Fruit fly (Drosophila melanogaster): Measurements from ENCODE around the gene CG14618.

The CG14618 gene

DNA sequence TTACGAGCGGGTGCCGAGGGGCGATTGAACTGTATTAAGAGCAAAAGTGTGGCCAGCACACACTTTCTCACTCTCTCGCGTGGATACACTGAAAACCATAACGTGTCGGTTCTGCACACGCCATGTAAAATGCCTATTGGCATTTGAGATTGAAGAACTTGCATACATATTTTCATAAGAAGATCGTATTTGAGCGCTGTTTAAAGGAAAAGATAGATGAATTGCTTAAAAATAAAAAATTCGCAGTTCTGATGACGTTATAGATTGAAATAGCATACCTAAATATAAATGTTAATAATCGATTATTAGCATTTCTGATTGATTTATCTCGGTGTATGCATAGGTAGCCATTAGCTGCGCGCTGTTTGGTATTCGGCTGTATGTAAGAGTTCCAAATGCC, 35.6 kb downstream of the CG14618 start (continued):
- TF ChIP-seq Sox14 (GFP tag; optimal IDR thresholded peaks at IDR 0.05) (no peak), CG34406 (GFP tag; optimal IDR thresholded peaks at IDR 0.05) (no peak), Met (GFP tag; optimal IDR thresholded peaks at IDR 0.05) (peak; percentile 2), CG11902 (GFP tag; optimal IDR thresholded peaks at IDR 0.05) (no peak), spab (GFP tag; optimal IDR thresholded peaks at IDR 0.05) (no peak), CG11762 (GFP tag; optimal IDR thresholded peaks at IDR 0.05; ENCODE audit: insufficient read depth) (peak; percentile 2), CG9139 (GFP tag; optimal IDR thresholded peaks at IDR 0.05) (no peak), Hr38 (GFP tag; optimal IDR thresholded peaks at IDR 0.05) (no peak), fkh (GFP tag; optimal IDR thresholded peaks at IDR 0.05) (no peak), CG8319 (GFP tag; optimal IDR thresholded peaks at IDR 0.05) (no peak), pdm3 (GFP tag; optimal IDR thresholded peaks at IDR 0.05) (peak; percentile 19), CG32006 (GFP tag; optimal IDR thresholded peaks at IDR 0.05) (peak; percentile 79), Ets96B (tag; optimal IDR thresholded peaks at IDR 0.05) (no peak), CG31627 (GFP tag; optimal IDR thresholded peaks at IDR 0.05) (no peak), fd85E (GFP tag; optimal IDR thresholded peaks at IDR 0.05) (no peak), vri (GFP tag; optimal IDR thresholded peaks at IDR 0.05) (no peak), CG6792 (GFP tag; optimal IDR thresholded peaks at IDR 0.05) (no peak), Eip75B (GFP tag; optimal IDR thresholded peaks at IDR 0.05) (no peak), svp (GFP tag) (peak; percentile 17), Eip93F (GFP tag; optimal IDR thresholded peaks at IDR 0.05) (no peak), Blimp-1 (GFP tag; optimal IDR thresholded peaks at IDR 0.05) (no peak), esn (GFP tag; optimal IDR thresholded peaks at IDR 0.05) (no peak), Lpt (GFP tag; optimal IDR thresholded peaks at IDR 0.05) (peak; percentile 50), CG6808 (GFP tag; optimal IDR thresholded peaks at IDR 0.05) (no peak), CG8119 (GFP tag; IDR thresholded peaks at IDR 0.05) (peak; percentile 69; the same call in 2 of the 3 replicates), topi (GFP tag; optimal IDR thresholded peaks at IDR 0.05) (no peak), Gug (GFP tag; IDR thresholded peaks at IDR 0.05) (0 out of 2 replicates have a peak, but pooled peaks have one; percentile 16), Hr4 (GFP tag; optimal IDR thresholded peaks at IDR 0.05) (peak; percentile 69), dac (GFP tag; optimal IDR thresholded peaks at IDR 0.05) (peak; percentile 20), Ets21C (GFP tag; optimal IDR thresholded peaks at IDR 0.05) (no peak), CG3919 (GFP tag; optimal IDR thresholded peaks at IDR 0.05) (no peak), salr (GFP tag; optimal IDR thresholded peaks at IDR 0.05) (no peak), CG6854 (GFP tag; optimal IDR thresholded peaks at IDR 0.05) (no peak), CG11294 (GFP tag; IDR thresholded peaks at IDR 0.05) (no peak), Eip78C (GFP tag) (peak; percentile 56), CG7368 (GFP tag; optimal IDR thresholded peaks at IDR 0.05) (no peak), acj6 (GFP tag; optimal IDR thresholded peaks at IDR 0.05) (no peak)

DNA sequence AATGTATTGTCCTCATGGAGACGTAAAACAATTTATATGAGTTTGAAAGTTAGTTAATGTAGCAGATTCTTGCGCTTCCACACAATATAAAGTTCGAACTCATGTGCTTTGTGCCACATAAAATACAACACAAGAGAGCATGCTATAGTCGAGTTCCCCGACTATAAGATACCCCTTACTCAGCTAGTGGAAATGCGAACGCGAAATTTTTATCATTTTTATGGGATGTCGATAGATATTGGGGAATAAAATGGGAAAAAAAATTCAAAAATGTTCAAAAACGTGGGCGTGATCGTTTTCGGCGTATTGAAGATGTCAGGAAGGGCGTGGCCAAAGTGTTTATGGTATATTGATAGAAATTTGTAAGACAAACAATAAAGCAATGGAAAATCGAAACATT, 37.3 kb downstream of the CG14618 start:
- TF ChIP-seq CG1621 (tag; optimal IDR thresholded peaks at IDR 0.05) = no peak
- TF ChIP-seq acj6 (GFP tag; optimal IDR thresholded peaks at IDR 0.05) = no peak
- TF ChIP-seq ss (GFP tag; optimal IDR thresholded peaks at IDR 0.05) = no peak
- no peak for TF ChIP-seq CG10631 (GFP tag; optimal IDR thresholded peaks at IDR 0.05)
- TF ChIP-seq CG6808 (GFP tag; optimal IDR thresholded peaks at IDR 0.05) = no peak
- TF ChIP-seq pdm3 (GFP tag; optimal IDR thresholded peaks at IDR 0.05) = no peak
- no peak for TF ChIP-seq Hr38 (GFP tag; optimal IDR thresholded peaks at IDR 0.05)

DNA sequence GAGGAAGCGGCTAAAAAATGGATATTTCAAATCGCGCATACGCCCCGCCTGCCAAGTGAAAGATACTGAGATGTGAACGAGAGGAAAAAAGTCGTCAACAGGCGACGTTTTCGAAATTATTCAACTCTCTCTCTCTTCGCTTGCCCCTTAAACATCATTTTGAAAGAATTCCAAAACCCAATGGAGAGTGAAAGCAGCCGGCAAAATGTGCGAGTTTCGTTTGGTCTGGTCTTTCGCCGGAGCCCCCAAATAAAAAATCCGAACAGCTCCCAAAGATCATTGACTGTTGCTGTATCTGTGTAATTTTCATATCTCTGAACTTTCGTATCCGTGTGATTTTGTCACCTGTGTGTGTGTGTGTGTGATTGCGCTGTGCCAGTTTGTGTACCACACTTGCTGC, 38.6 kb downstream of the CG14618 start:
- no peak for TF ChIP-seq CG8319 (GFP tag; optimal IDR thresholded peaks at IDR 0.05)
- peak; percentile 85 for TF ChIP-seq Blimp-1 (GFP tag; optimal IDR thresholded peaks at IDR 0.05)
- TF ChIP-seq acj6 (GFP tag; optimal IDR thresholded peaks at IDR 0.05) = no peak
- TF ChIP-seq eg (GFP tag; IDR thresholded peaks at IDR 0.05) = no peak
- TF ChIP-seq topi (GFP tag; optimal IDR thresholded peaks at IDR 0.05) = no peak
- no peak for TF ChIP-seq ss (GFP tag; optimal IDR thresholded peaks at IDR 0.05)

Data from whole organism, prepupa.